Fruit fly (Drosophila melanogaster) whole organism: ENCODE results near the gene CG13385.

Experiments used
- CG8478 ChIP-seq: fragments of >200 bp; optimal IDR thresholded peaks from 2 replicates; lab custom pipeline; 2018; ENCODE audit warnings: inconsistent platforms
- EcR ChIP-seq, 2 experiments: fragments of >200 bp; optimal IDR thresholded peaks; 2 replicates each; lab custom pipeline; 2017; ENCODE audit warnings: missing biosample characterization in 2 of 2, missing genetic modification characterization in 2 of 2, missing genetic modification reagents in 2 of 2
- psq ChIP-seq: fragments of >200 bp; optimal IDR thresholded peaks from 2 replicates; lab custom pipeline; 2017

- TF ChIP-seq psq (lab: Kevin White, UChicago) (no peak), EcR (GFP tag; optimal IDR thresholded peaks at IDR 0.05; lab: Kevin White, UChicago) (no peak), CG8478 (lab: Kevin White, UChicago) (no peak)
These were observed 4.2 kb upstream of the CG13385 start, which contains the start of gene CG42820 for dm6 chr2L:8392298-8392697.
